Worm (Caenorhabditis elegans) whole organism, L1 larva: ENCODE results near the gene C37C3.1.

ENCODE experiments used
- ama-1 ChIP-seq: fragments of 150-350 bp; optimal IDR thresholded peaks from 2 replicates; lab custom pipeline; 2014
- ceh-63 ChIP-seq: fragments of 200-800 bp; sonication (Bioruptor generic); optimal IDR thresholded peaks from 2 replicates; lab custom pipeline; 2018; ENCODE audit warnings: mild to moderate bottlenecking, missing genetic modification characterization, missing compliant biosample characterization
- dsc-1 ChIP-seq: sonication (generic microtip); optimal IDR thresholded peaks from 2 replicates; lab custom pipeline; 2016; ENCODE audit warnings: mild to moderate bottlenecking, missing genetic modification characterization, missing compliant biosample characterization
- efl-1 ChIP-seq, 4 experiments: fragments of 150-350 bp; optimal IDR thresholded peaks in 3 of 4; peaks in 1 of 4; 1 replicate in 1 of 4; 2 replicates in 3 of 4; lab custom pipeline; 2014; ENCODE audit warnings: missing biosample characterization in 2 of 4, missing genetic modification characterization in 2 of 4, missing genetic modification reagents in 2 of 4
- efl-3 ChIP-seq: fragments of 200-800 bp; sonication (Bioruptor generic); optimal IDR thresholded peaks from 2 replicates; lab custom pipeline; 2018; ENCODE audit warnings: mild to moderate bottlenecking, missing genetic modification characterization, missing compliant biosample characterization
- egl-13 ChIP-seq: sonication (generic microtip); optimal IDR thresholded peaks from 2 replicates; lab custom pipeline; 2016; ENCODE audit warnings: missing genotype, missing genetic modification reagents, missing genetic modification characterization, missing compliant biosample characterization
- elt-3 ChIP-seq, 6 experiments: fragments of 150-350 bp in 1 of 6; sonication (generic microtip); optimal IDR thresholded peaks; 2 replicates each; lab custom pipeline; 2017 to 2018; ENCODE audit warnings: missing biosample characterization in 6 of 6, missing genetic modification characterization in 6 of 6, inconsistent platforms in 1 of 6
- fkh-10 ChIP-seq: sonication (generic microtip); optimal IDR thresholded peaks from 2 replicates; lab custom pipeline; 2017; ENCODE audit warnings: missing biosample characterization, missing genetic modification reagents, missing genetic modification characterization
- fkh-4 ChIP-seq: sonication (generic microtip); optimal IDR thresholded peaks from 2 replicates; lab custom pipeline; 2016; ENCODE audit warnings: missing compliant biosample characterization, missing genetic modification characterization, borderline replicate concordance
- fkh-8 ChIP-seq: sonication (generic microtip); optimal IDR thresholded peaks from 2 replicates; lab custom pipeline; 2016; ENCODE audit warnings: mild to moderate bottlenecking, missing genetic modification characterization, missing compliant biosample characterization
- isw-1 ChIP-seq: fragments of 200-800 bp; sonication (Bioruptor generic); IDR thresholded peaks from 2 replicates; pipeline ENCODE4 v1.3.6; 2022; ENCODE audit warnings: missing genetic modification characterization, missing compliant biosample characterization
- lin-13 ChIP-seq: fragments of 150-350 bp; optimal IDR thresholded peaks from 2 replicates; lab custom pipeline; 2014; ENCODE audit warnings: missing biosample characterization, missing genetic modification reagents, missing genetic modification characterization
- lin-14 ChIP-seq: fragments of 200-800 bp; sonication (Bioruptor generic); optimal IDR thresholded peaks from 2 replicates; lab custom pipeline; 2018; ENCODE audit warnings: mild to moderate bottlenecking, missing genetic modification characterization, moderate library complexity, missing compliant biosample characterization
- lin-15B ChIP-seq: fragments of 150-350 bp; sonication (generic microtip); optimal IDR thresholded peaks from 3 replicates; lab custom pipeline; 2014; ENCODE audit warnings: missing biosample characterization, missing genetic modification characterization
- lin-35 ChIP-seq, 2 experiments: fragments of 150-350 bp; optimal IDR thresholded peaks; 2 replicates each; lab custom pipeline; 2014; ENCODE audit warnings: missing biosample characterization in 2 of 2, missing genetic modification characterization in 2 of 2, missing genetic modification reagents in 2 of 2
- lsy-2 ChIP-seq, 2 experiments: fragments of 150-350 bp; optimal IDR thresholded peaks; 2 replicates each; lab custom pipeline; 2014; ENCODE audit warnings: missing biosample characterization in 2 of 2, missing genetic modification characterization in 2 of 2
- mab-9 ChIP-seq: fragments of 200-800 bp; sonication (Bioruptor generic); IDR thresholded peaks from 2 replicates; pipeline ENCODE4 v1.3.6; 2022; ENCODE audit warnings: missing genetic modification reagents, missing genetic modification characterization, missing compliant biosample characterization
- nhr-12 ChIP-seq: sonication (generic microtip); optimal IDR thresholded peaks from 2 replicates; lab custom pipeline; 2017; ENCODE audit warnings: missing biosample characterization, missing genetic modification characterization
- nhr-20 ChIP-seq: sonication (generic microtip); optimal IDR thresholded peaks from 2 replicates; lab custom pipeline; 2016; ENCODE audit warnings: mild to moderate bottlenecking, missing genetic modification characterization, missing compliant biosample characterization
- nhr-237 ChIP-seq: fragments of 150-350 bp; optimal IDR thresholded peaks from 2 replicates; lab custom pipeline; 2014; ENCODE audit warnings: missing biosample characterization, missing genetic modification characterization
- nhr-28 ChIP-seq: fragments of 150-350 bp; optimal IDR thresholded peaks from 2 replicates; lab custom pipeline; 2014; ENCODE audit warnings: missing biosample characterization, missing genetic modification characterization
- nhr-71 ChIP-seq: sonication (generic microtip); optimal IDR thresholded peaks from 2 replicates; lab custom pipeline; 2016; ENCODE audit warnings: mild to moderate bottlenecking, missing genetic modification characterization, moderate library complexity, missing compliant biosample characterization
- nhr-76 ChIP-seq: sonication (generic microtip); optimal IDR thresholded peaks from 2 replicates; lab custom pipeline; 2017; ENCODE audit warnings: missing biosample characterization, missing genetic modification characterization
- nhr-90 ChIP-seq: sonication (generic microtip); optimal IDR thresholded peaks from 2 replicates; lab custom pipeline; 2016; ENCODE audit warnings: mild to moderate bottlenecking, missing genetic modification characterization, missing compliant biosample characterization; ENCODE audit not compliant: poor library complexity
- pag-3 ChIP-seq: sonication (generic microtip); optimal IDR thresholded peaks from 2 replicates; lab custom pipeline; 2017; ENCODE audit warnings: missing genetic modification characterization, mild to moderate bottlenecking, missing compliant biosample characterization, antibody characterized with exemption, borderline replicate concordance; ENCODE audit not compliant: insufficient read depth
- pax-3 ChIP-seq: fragments of 200-800 bp; sonication (Bioruptor generic); optimal IDR thresholded peaks from 2 replicates; lab custom pipeline; 2018; ENCODE audit warnings: mild to moderate bottlenecking, missing genetic modification characterization, moderate library complexity, missing compliant biosample characterization
- snpc-4 ChIP-seq: fragments of 150-350 bp; optimal IDR thresholded peaks from 2 replicates; lab custom pipeline; 2014; ENCODE audit warnings: missing biosample characterization, missing genetic modification characterization
- snu-23 ChIP-seq: sonication (generic microtip); optimal IDR thresholded peaks from 2 replicates; lab custom pipeline; 2016; ENCODE audit warnings: missing genetic modification characterization, missing compliant biosample characterization
- sox-4 ChIP-seq: sonication (generic microtip); optimal IDR thresholded peaks from 2 replicates; lab custom pipeline; 2016; ENCODE audit warnings: missing genetic modification characterization, missing compliant biosample characterization
- sup-37 ChIP-seq: fragments of 200-800 bp; sonication (Bioruptor generic); optimal IDR thresholded peaks from 2 replicates; lab custom pipeline; 2018; ENCODE audit warnings: mild to moderate bottlenecking, missing genetic modification characterization, missing compliant biosample characterization
- swsn-7 ChIP-seq: sonication (generic microtip); optimal IDR thresholded peaks from 2 replicates; lab custom pipeline; 2016; ENCODE audit warnings: missing genetic modification characterization, missing compliant biosample characterization
- tbx-2 ChIP-seq: sonication (generic microtip); optimal IDR thresholded peaks from 2 replicates; lab custom pipeline; 2016; ENCODE audit warnings: missing genetic modification characterization, missing compliant biosample characterization
- tlp-1 ChIP-seq: fragments of 150-350 bp; optimal IDR thresholded peaks from 2 replicates; lab custom pipeline; 2014; ENCODE audit warnings: missing biosample characterization, missing genetic modification characterization
- unc-62 ChIP-seq: fragments of 150-350 bp; optimal IDR thresholded peaks from 2 replicates; lab custom pipeline; 2014; ENCODE audit warnings: missing biosample characterization, missing genetic modification reagents, missing genetic modification characterization
- xbp-1 ChIP-seq: sonication (generic microtip); optimal IDR thresholded peaks from 2 replicates; lab custom pipeline; 2016; ENCODE audit warnings: missing genetic modification characterization, missing compliant biosample characterization
- zip-4 ChIP-seq: fragments of 200-800 bp; sonication (Bioruptor generic); optimal IDR thresholded peaks from 2 replicates; lab custom pipeline; 2018; ENCODE audit warnings: mild to moderate bottlenecking, missing genetic modification characterization, moderate library complexity, missing compliant biosample characterization
- ztf-4 ChIP-seq: fragments of 150-350 bp; optimal IDR thresholded peaks from 2 replicates; lab custom pipeline; 2014; ENCODE audit warnings: missing biosample characterization, missing genetic modification characterization

The C37C3.1 gene

ce11 chrV:7857931-7858330 is at the start of gene C37C3.1:
TSS of gene C37C3.1 (plus strand) at chrV:7857963.
- TF ChIP-seq lsy-2 (tag; optimal IDR thresholded peaks at IDR 0.05; lab: Kevin White, UChicago), result peak in 1 of 2 experiments; percentile 26
- peak; percentile 47 for TF ChIP-seq ama-1 (lab: Kevin White, UChicago)
- TF ChIP-seq sup-37 (GFP tag; lab: Kevin White, UChicago), result no peak
- peak in 1 of 2 experiments; percentile 13 for TF ChIP-seq efl-1 (optimal IDR thresholded peaks at IDR 0.05; lab: Kevin White, UChicago)
- no peak for TF ChIP-seq efl-1 (GFP tag; optimal IDR thresholded peaks at IDR 0.05 in 1 of 2; lab: Kevin White, UChicago)

- TF ChIP-seq elt-3 (tag; optimal IDR thresholded peaks at IDR 0.05; lab: Kevin White, UChicago) (no peak), efl-1 (optimal IDR thresholded peaks at IDR 0.05; lab: Kevin White, UChicago) (no peak), efl-1 (GFP tag; optimal IDR thresholded peaks at IDR 0.05 in 1 of 2; lab: Kevin White, UChicago) (peak in 1 of 2 experiments; percentile 59)
Observed at ce11 chrV:7808444-7808843, 49.3 kb upstream of the C37C3.1 start.

- TF ChIP-seq pag-3 (no peak), nhr-28 (no peak), elt-3 (tag; optimal IDR thresholded peaks at IDR 0.05; lab: Kevin White, UChicago) (no peak), tbx-2 (tag; lab: Kevin White, UChicago) (no peak), snu-23 (GFP tag; lab: Kevin White, UChicago) (peak; percentile 19), nhr-20 (peak; percentile 22), ceh-63 (no peak), swsn-7 (tag; lab: Kevin White, UChicago) (no peak), xbp-1 (tag; lab: Kevin White, UChicago) (no peak), mab-9 (GFP tag; lab: Robert Waterston, UW) (no peak), lin-13 (GFP tag; lab: Kevin White, UChicago) (no peak), nhr-76 (no peak), ztf-4 (tag; lab: Kevin White, UChicago) (no peak), unc-62 (GFP tag; lab: Kevin White, UChicago) (no peak), lin-35 (GFP tag; optimal IDR thresholded peaks at IDR 0.05; lab: Kevin White, UChicago) (peak in 1 of 2 experiments; percentile 36), tlp-1 (tag; lab: Kevin White, UChicago) (no peak), pax-3 (tag; lab: Kevin White, UChicago) (no peak), egl-13 (tag; lab: Kevin White, UChicago) (no peak), isw-1 (GFP tag; lab: Robert Waterston, UW) (no peak), nhr-71 (tag; lab: Kevin White, UChicago) (peak; percentile 7), fkh-8 (tag; lab: Kevin White, UChicago) (no peak), efl-3 (GFP tag; lab: Kevin White, UChicago) (no peak), nhr-237 (tag; lab: Kevin White, UChicago) (no peak), dsc-1 (tag; lab: Kevin White, UChicago) (no peak), zip-4 (no peak), nhr-12 (tag; lab: Kevin White, UChicago) (no peak), lin-14 (GFP tag; lab: Kevin White, UChicago) (peak; percentile 28), fkh-10 (no peak), lin-15B (no peak), fkh-4 (no peak), sox-4 (no peak), nhr-90 (tag; lab: Kevin White, UChicago) (peak; percentile 15), sup-37 (GFP tag; lab: Kevin White, UChicago) (no peak), efl-1 (optimal IDR thresholded peaks at IDR 0.05; lab: Kevin White, UChicago) (no peak), efl-1 (GFP tag; optimal IDR thresholded peaks at IDR 0.05 in 1 of 2; lab: Kevin White, UChicago) (peak in 1 of 2 experiments; percentile 78), snpc-4 (no peak)
Observed at ce11 chrV:7809320-7810256, 48.2 kb upstream of the C37C3.1 start, which contains the start of gene ZK742.3. TSS of gene ZK742.3 (minus strand) at chrV:7809912.
